Fruit fly (Drosophila melanogaster): ENCODE results near the gene S-Lap3.

Gene S-Lap3

DNA sequence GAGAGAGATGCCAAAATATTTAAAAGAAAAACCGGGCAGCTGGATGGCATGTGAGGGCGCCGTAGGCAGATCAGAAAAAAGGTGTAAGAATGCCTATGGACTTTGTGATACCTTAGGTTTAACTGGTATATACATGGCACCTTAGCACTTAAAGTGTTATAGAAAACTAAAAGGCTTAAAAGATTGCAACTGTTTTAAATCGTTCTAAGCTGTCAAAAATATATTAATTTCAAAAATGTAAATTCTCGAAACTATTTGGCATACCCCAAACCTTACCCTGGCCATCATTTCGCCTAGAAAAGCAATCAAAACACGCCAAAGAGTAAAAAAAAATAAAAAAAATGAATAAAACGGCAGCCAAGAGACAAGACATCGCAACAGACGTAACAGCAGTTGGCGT, 18.0 kb upstream of the S-Lap3 start (continued):
- TF ChIP-seq CG17612 (GFP tag; IDR thresholded peaks at IDR 0.05): no peak
- no peak for TF ChIP-seq esg (GFP tag; conservative IDR thresholded peaks at IDR 0.05)

dm6 chr3L:10449725-10450124, 15.3 kb upstream of the S-Lap3 start:
- TF ChIP-seq vvl (GFP tag; IDR thresholded peaks at IDR 0.05) (peak; percentile 65), CG12155 (GFP tag; optimal IDR thresholded peaks at IDR 0.05) (no peak), ems (GFP tag; optimal IDR thresholded peaks at IDR 0.05) (no peak), otp (GFP tag; IDR thresholded peaks at IDR 0.05) (no peak), sr (GFP tag; IDR thresholded peaks at IDR 0.05) (peak; percentile 57; the same call in 1 of the 3 replicates), Med (GFP tag) (peak; percentile 6), CG15601 (tag; optimal IDR thresholded peaks at IDR 0.05) (no peak), D19B (GFP tag; optimal IDR thresholded peaks at IDR 0.05) (no peak), stc (GFP tag; IDR thresholded peaks at IDR 0.05) (0 out of 2 replicates have a peak, but pooled peaks have one; percentile 8), CG16813 (GFP tag; IDR thresholded peaks at IDR 0.05; ENCODE audit: partially characterized antibody) (no peak), CG10959 (GFP tag; IDR thresholded peaks at IDR 0.05) (0 out of 2 replicates have a peak, but pooled peaks have one; percentile 23), CkIIα-i1 (GFP tag; IDR thresholded peaks at IDR 0.05) (no peak), disco-r (GFP tag; optimal IDR thresholded peaks at IDR 0.05) (no peak), CG7556 (GFP tag; optimal IDR thresholded peaks at IDR 0.05) (no peak), z (GFP tag; IDR thresholded peaks at IDR 0.05) (no peak), zfh1 (GFP tag; IDR thresholded peaks at IDR 0.05) (0 out of 3 replicates have a peak, but pooled peaks have one; percentile 21), sens (GFP tag) (peak; percentile 53), chinmo (GFP tag; IDR thresholded peaks at IDR 0.05; ENCODE audit: partially characterized antibody) (0 out of 4 replicates have a peak, but pooled peaks have one; percentile 71), en (GFP tag; optimal IDR thresholded peaks at IDR 0.05) (no peak), hkb (optimal IDR thresholded peaks at IDR 0.05) (no peak), hkb (GFP tag; IDR thresholded peaks at IDR 0.05) (0 out of 2 replicates have a peak, but pooled peaks have one; percentile 7)

DNA sequence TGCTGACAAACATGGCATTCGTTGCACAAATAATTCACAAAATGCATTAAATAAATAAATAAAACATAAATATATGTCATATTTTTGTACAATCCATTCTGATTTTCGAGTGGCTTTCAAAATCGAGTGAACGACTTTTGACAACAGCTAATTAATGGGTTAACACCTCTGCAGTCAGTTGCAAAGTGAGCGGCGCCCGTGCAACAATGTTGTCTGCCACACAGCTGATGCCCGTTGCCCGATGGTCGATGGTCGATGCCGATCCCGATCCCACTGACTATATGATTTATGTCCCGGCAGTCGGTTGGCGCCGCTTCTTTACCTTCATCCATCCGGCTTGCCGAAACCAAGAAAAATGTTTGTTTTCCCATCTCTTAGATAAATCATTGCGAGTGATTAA, 5.9 kb upstream of the S-Lap3 start:
- TF ChIP-seq CG15601 (tag; optimal IDR thresholded peaks at IDR 0.05): no peak
- TF ChIP-seq repo (GFP tag; optimal IDR thresholded peaks at IDR 0.05): no peak
- TF ChIP-seq Trl (optimal IDR thresholded peaks at IDR 0.05): no peak
- no peak for TF ChIP-seq Trl (GFP tag; optimal IDR thresholded peaks at IDR 0.05)
- TF ChIP-seq CG8478 (optimal IDR thresholded peaks at IDR 0.05): no peak
- TF ChIP-seq D19B (GFP tag; optimal IDR thresholded peaks at IDR 0.05): no peak
- no peak for TF ChIP-seq CG8944 (GFP tag; optimal IDR thresholded peaks at IDR 0.05)
- TF ChIP-seq Kr (GFP tag; optimal IDR thresholded peaks at IDR 0.05): no peak
- no peak for TF ChIP-seq CG4328 (GFP tag; optimal IDR thresholded peaks at IDR 0.05)
- TF ChIP-seq prd (optimal IDR thresholded peaks at IDR 0.05): no peak
- no peak for TF ChIP-seq prd (GFP tag; IDR thresholded peaks at IDR 0.05)
- TF ChIP-seq grn (GFP tag; optimal IDR thresholded peaks at IDR 0.05): no peak
- no peak for TF ChIP-seq Mes4 (GFP tag; optimal IDR thresholded peaks at IDR 0.05)
- no peak for TF ChIP-seq ci (GFP tag; IDR thresholded peaks at IDR 0.05)

- TF ChIP-seq CG18764 (GFP tag; optimal IDR thresholded peaks at IDR 0.05) (no peak), E2f2 (GFP tag; IDR thresholded peaks at IDR 0.05) (peak; percentile 89), NC2β (GFP tag; optimal IDR thresholded peaks at IDR 0.05) (no peak), so (GFP tag; IDR thresholded peaks at IDR 0.05) (no peak), gfzf (GFP tag; optimal IDR thresholded peaks at IDR 0.05) (peak; percentile 57), CG11695 (GFP tag; IDR thresholded peaks at IDR 0.05) (no peak), Opbp (GFP tag; IDR thresholded peaks at IDR 0.05; ENCODE audit: partially characterized antibody) (peak; percentile 19; the same call in 1 of the 3 replicates), CG10147 (GFP tag; optimal IDR thresholded peaks at IDR 0.05) (no peak), ap (GFP tag; IDR thresholded peaks at IDR 0.05) (no peak), fru (optimal IDR thresholded peaks at IDR 0.05) (no peak), CG6654 (GFP tag; optimal IDR thresholded peaks at IDR 0.05) (peak; percentile 98), gro (GFP tag; optimal IDR thresholded peaks at IDR 0.05) (no peak), cas (GFP tag; IDR thresholded peaks at IDR 0.05) (no peak), dmrt11E (tag; optimal IDR thresholded peaks at IDR 0.05) (no peak), gem (tag; optimal IDR thresholded peaks at IDR 0.05) (no peak)
Measured at dm6 chr3L:10463051-10463866, 1.7 kb upstream of the S-Lap3 start, which contains the start of the genes Gem3 and CG32061. Gem3 (minus strand) TSS chr3L:10463101. CG32061 (plus strand) TSS chr3L:10463816.
